Fruit fly (Drosophila melanogaster): Measurements from ENCODE around the gene CG33668.
"Not testable (repeated sequence)": the region's sequence is repeated elsewhere in the genome, so short reads cannot be mapped to it uniquely, and the experiment has no call there.

Gene CG33668

DNA sequence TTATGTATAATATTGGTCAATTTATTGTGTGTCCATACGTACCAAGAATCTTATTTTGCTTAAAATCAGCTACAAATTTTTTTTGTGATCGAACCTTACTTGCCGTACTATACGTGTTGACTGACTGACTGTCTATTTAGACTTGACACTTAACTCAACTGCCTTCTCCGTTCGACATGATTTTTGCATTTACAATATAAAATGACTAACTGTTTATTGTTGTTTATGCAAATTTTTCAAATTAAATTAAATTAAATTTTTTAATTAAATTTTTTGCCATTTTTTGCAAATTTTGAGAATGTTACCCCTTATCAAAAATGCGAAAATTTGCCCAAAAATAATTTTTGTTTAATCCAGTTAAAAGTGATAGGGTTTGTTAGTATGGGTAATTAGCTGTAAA, 19.2 kb downstream of the CG33668 start, which contains the start of gene CG33669:
Gene CG33669 (minus strand): TSS at position 101 of the 400 bp plus-strand sequence.
- not testable (repeated sequence) for TF ChIP-seq CG3919, spab, CG9139 (GFP tag; optimal IDR thresholded peaks at IDR 0.05)

DNA sequence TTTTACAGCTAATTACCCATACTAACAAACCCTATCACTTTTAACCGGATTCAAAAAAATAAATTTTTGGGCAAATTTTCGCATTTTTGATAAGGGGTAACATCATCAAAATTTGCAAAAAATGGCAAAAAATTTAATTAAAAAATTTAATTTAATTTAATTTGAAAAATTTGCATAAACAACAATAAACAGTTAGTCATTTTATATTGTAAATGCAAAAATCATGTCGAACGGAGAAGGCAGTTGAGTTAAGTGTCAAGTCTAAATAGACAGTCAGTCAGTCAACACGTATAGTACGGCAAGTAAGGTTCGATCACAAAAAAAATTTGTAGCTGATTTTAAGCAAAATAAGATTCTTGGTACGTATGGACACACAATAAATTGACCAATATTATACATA, 35.3 kb downstream of the CG33668 start, which contains the start of gene CG33664:
Gene CG33664 (plus strand): TSS at position 301 of the 400 bp plus-strand sequence.
- TF ChIP-seq CG11902, ss, CG6276 (GFP tag; optimal IDR thresholded peaks at IDR 0.05): not testable (repeated sequence)

DNA sequence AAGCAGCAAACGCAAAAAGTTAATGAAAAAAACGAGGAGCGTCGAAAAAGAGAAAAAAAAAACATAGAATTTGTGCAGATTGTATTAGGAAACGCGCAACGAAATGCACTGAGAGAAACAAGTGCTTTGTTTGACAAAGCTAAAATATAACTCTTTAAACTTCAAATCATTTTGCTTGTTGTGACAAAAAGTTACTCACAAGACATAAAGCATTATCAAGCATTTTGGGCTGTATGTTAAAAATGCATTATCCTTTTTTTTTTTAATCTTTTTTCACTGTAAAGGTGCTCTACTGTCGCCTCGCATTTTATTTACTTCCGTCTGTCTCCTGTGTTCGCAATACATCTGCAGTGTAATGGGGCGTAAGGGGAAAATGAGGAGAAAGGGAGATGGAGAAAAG, 42.5 kb downstream of the CG33668 start:
- TF ChIP-seq Hr38 (GFP tag; optimal IDR thresholded peaks at IDR 0.05) (no peak), cyc (GFP tag; optimal IDR thresholded peaks at IDR 0.05) (no peak), salr (GFP tag; optimal IDR thresholded peaks at IDR 0.05) (no peak), vri (GFP tag; optimal IDR thresholded peaks at IDR 0.05) (no peak), pdm3 (GFP tag; optimal IDR thresholded peaks at IDR 0.05) (no peak), CG31627 (GFP tag; optimal IDR thresholded peaks at IDR 0.05) (no peak), dsx (GFP tag; optimal IDR thresholded peaks at IDR 0.05; ENCODE audit: poor library complexity, severe bottlenecking) (no peak), Eip78C (GFP tag) (peak; percentile 12)

DNA sequence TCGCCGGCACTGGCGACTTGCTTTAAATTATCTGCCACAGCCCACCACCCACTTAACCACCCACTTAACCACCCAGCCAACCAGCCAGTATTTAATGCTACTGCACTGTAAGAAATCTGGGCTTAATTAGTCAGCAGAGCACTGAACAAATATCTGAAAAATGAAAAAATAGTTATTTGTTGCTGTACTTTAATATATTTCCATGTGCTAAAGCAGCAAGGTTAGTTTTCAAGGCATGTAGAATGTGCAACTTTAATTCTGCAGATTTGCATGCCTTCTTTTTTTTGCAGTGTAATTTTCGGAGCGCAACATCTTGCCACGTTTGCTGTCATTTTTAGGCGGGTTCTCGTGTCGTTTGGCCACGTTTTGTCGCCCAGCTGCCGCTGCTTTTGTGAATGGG, 43.6 kb downstream of the CG33668 start:
- TF ChIP-seq lz (GFP tag; optimal IDR thresholded peaks at IDR 0.05), result peak; percentile 6
- no peak for TF ChIP-seq CG11762 (GFP tag; optimal IDR thresholded peaks at IDR 0.05; ENCODE audit: insufficient read depth)
- no peak for TF ChIP-seq Hr38 (GFP tag; optimal IDR thresholded peaks at IDR 0.05)
- peak; percentile 16 for TF ChIP-seq cyc (GFP tag; optimal IDR thresholded peaks at IDR 0.05)
- TF ChIP-seq pdm3 (GFP tag; optimal IDR thresholded peaks at IDR 0.05), result peak; percentile 4
- TF ChIP-seq CG6163 (GFP tag; IDR thresholded peaks at IDR 0.05), result peak; percentile 33; the same call in 1 of the 3 replicates
- TF ChIP-seq Eip78C (GFP tag), result peak; percentile 67
- TF ChIP-seq CG6854 (GFP tag; optimal IDR thresholded peaks at IDR 0.05), result no peak
- TF ChIP-seq CG32006 (GFP tag; optimal IDR thresholded peaks at IDR 0.05), result peak; percentile 5
- peak; percentile 30 for TF ChIP-seq Hr39 (GFP tag; optimal IDR thresholded peaks at IDR 0.05)
- TF ChIP-seq Sox15 (GFP tag; optimal IDR thresholded peaks at IDR 0.05), result no peak

DNA sequence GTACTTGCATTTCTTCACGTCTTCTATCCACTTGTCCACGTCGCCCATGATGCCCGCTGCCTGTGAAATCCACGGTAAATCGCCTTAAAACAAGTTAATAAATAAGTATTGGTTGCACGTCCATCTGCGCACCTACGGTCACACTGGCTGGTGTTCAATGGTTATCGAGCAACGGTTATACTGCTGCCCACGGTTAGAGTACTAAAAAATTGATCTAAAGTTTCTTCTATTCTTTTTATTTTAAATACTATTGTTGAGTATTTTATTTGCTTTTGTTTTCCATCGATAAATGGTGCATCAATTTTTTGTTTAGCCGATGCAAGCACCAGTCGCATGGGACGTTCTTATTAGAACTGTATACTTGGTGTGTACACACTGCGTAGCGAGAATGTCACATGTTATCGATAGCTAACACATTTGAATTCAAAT, 46.5 kb downstream of the CG33668 start, which contains the start of gene PpV:
Gene PpV (minus strand): TSS at position 147 of the 429 bp plus-strand sequence.
- peak; percentile 2 for TF ChIP-seq topi (GFP tag; optimal IDR thresholded peaks at IDR 0.05)
- TF ChIP-seq Eip78C (GFP tag), result peak; percentile 14
- TF ChIP-seq Sox14 (GFP tag; optimal IDR thresholded peaks at IDR 0.05), result peak; percentile 21
- TF ChIP-seq CG3032 (tag; optimal IDR thresholded peaks at IDR 0.05), result peak; percentile 5
- no peak for TF ChIP-seq CG10631 (GFP tag; optimal IDR thresholded peaks at IDR 0.05)
- no peak for TF ChIP-seq CG31627 (GFP tag; optimal IDR thresholded peaks at IDR 0.05)
- peak; percentile 55 for TF ChIP-seq fkh (GFP tag; optimal IDR thresholded peaks at IDR 0.05)
- TF ChIP-seq dsx (GFP tag; optimal IDR thresholded peaks at IDR 0.05; ENCODE audit: poor library complexity, severe bottlenecking), result peak; percentile 14
- no peak for TF ChIP-seq Blimp-1 (GFP tag; optimal IDR thresholded peaks at IDR 0.05)
- peak; percentile 28 for TF ChIP-seq achi (GFP tag; optimal IDR thresholded peaks at IDR 0.05)
